Comparison of ENCODE assay signal across 6 fruit fly cellular contexts in genomic region chr2L:7422429-7423283, dm6.
TF ChIP-seq lines count a peak whose summit lies in the region.

No protein-coding gene starts in this region.

- TF ChIP-seq CTCF in whole organism, embryonic (GFP tag; optimal IDR thresholded peaks at IDR 0.05; lab: Kevin White, UChicago) = no peak

TF ChIP-seq in whole organism, 6 proteins besides CTCF, POLR2A, EP300 and RAD21:
- peak; percentile 44 for TF ChIP-seq Dll (optimal IDR thresholded peaks at IDR 0.05; lab: Kevin White, UChicago)
- no peak for TF ChIP-seq CG8478 (optimal IDR thresholded peaks at IDR 0.05; lab: Kevin White, UChicago)
- peak; percentile 92 to 99 for TF ChIP-seq EcR (GFP tag; optimal IDR thresholded peaks at IDR 0.05; lab: Kevin White, UChicago)

TF ChIP-seq in whole organism, adult, 20 proteins besides CTCF, POLR2A, EP300 and RAD21 (continues in another document):
- no peak for TF ChIP-seq Hr96 (GFP tag; optimal IDR thresholded peaks at IDR 0.05; lab: Kevin White, UChicago)
- TF ChIP-seq CG7045 (GFP tag; optimal IDR thresholded peaks at IDR 0.05; lab: Kevin White, UChicago) = no peak
- no peak for TF ChIP-seq CG33017 (tag; optimal IDR thresholded peaks at IDR 0.05; lab: Kevin White, UChicago)
- TF ChIP-seq bab1 (GFP tag; optimal IDR thresholded peaks at IDR 0.05; lab: Kevin White, UChicago) = no peak
- peak; percentile 37 for TF ChIP-seq CG5204 (GFP tag; optimal IDR thresholded peaks at IDR 0.05; lab: Kevin White, UChicago)
- TF ChIP-seq toe (GFP tag; optimal IDR thresholded peaks at IDR 0.05; lab: Kevin White, UChicago) = peak; percentile 1
- no peak for TF ChIP-seq Clk (GFP tag; optimal IDR thresholded peaks at IDR 0.05; lab: Kevin White, UChicago)
- TF ChIP-seq pad (GFP tag; optimal IDR thresholded peaks at IDR 0.05; lab: Kevin White, UChicago) = no peak
- TF ChIP-seq cic (GFP tag; optimal IDR thresholded peaks at IDR 0.05; lab: Kevin White, UChicago) = no peak
- no peak for TF ChIP-seq cnc (optimal IDR thresholded peaks at IDR 0.05; lab: Kevin White, UChicago)
- no peak for TF ChIP-seq Crg-1 (GFP tag; optimal IDR thresholded peaks at IDR 0.05; lab: Kevin White, UChicago)
- no peak for TF ChIP-seq CG12768 (GFP tag; optimal IDR thresholded peaks at IDR 0.05; lab: Kevin White, UChicago)
- no peak for TF ChIP-seq CG11617 (GFP tag; optimal IDR thresholded peaks at IDR 0.05; lab: Kevin White, UChicago)
- no peak for TF ChIP-seq ovo (GFP tag; optimal IDR thresholded peaks at IDR 0.05; lab: Kevin White, UChicago)
- peak; percentile 72 for TF ChIP-seq tj (GFP tag; optimal IDR thresholded peaks at IDR 0.05; lab: Kevin White, UChicago)
- peak; percentile 35 for TF ChIP-seq Mnt (GFP tag; optimal IDR thresholded peaks at IDR 0.05; lab: Kevin White, UChicago)
- TF ChIP-seq kay (GFP tag; lab: Kevin White, UChicago; ENCODE audit: borderline replicate concordance) = peak; percentile 87
- peak; percentile 18 for TF ChIP-seq CG7101 (tag; optimal IDR thresholded peaks at IDR 0.05; lab: Kevin White, UChicago)

TF ChIP-seq in whole organism, embryonic, 481 proteins besides CTCF, POLR2A, EP300 and RAD21 (continues in another document):
- no peak for TF ChIP-seq disco-r (GFP tag; optimal IDR thresholded peaks at IDR 0.05; lab: Kevin White, UChicago)
- 0 out of 2 replicates have a peak, but pooled peaks have one; percentile 8 for TF ChIP-seq ttk (GFP tag; IDR thresholded peaks at IDR 0.05; lab: Robert Waterston, UW)
- TF ChIP-seq Dip2 (GFP tag; IDR thresholded peaks at IDR 0.05; lab: Robert Waterston, UW) = 0 out of 2 replicates have a peak, but pooled peaks have one; percentile 11
- 0 out of 2 replicates have a peak, but pooled peaks have one; percentile 40 for TF ChIP-seq CG42726 (GFP tag; IDR thresholded peaks at IDR 0.05; lab: Robert Waterston, UW; ENCODE audit: partially characterized antibody)
- peak; percentile 3 for TF ChIP-seq CG3407 (GFP tag; optimal IDR thresholded peaks at IDR 0.05; lab: Kevin White, UChicago)
- peak; percentile 34 for TF ChIP-seq CG18262 (tag; optimal IDR thresholded peaks at IDR 0.05; lab: Kevin White, UChicago)
- TF ChIP-seq CG8765 (GFP tag; IDR thresholded peaks at IDR 0.05; lab: Robert Waterston, UW) = no peak
- 0 out of 3 replicates have a peak, but pooled peaks have one; percentile 33 for TF ChIP-seq Opbp (GFP tag; IDR thresholded peaks at IDR 0.05; lab: Robert Waterston, UW; ENCODE audit: partially characterized antibody)
- TF ChIP-seq Nf-YC (tag; optimal IDR thresholded peaks at IDR 0.05; lab: Kevin White, UChicago) = no peak
- TF ChIP-seq nom (GFP tag; optimal IDR thresholded peaks at IDR 0.05; lab: Kevin White, UChicago) = peak; percentile 40
- TF ChIP-seq zfh1 (GFP tag; IDR thresholded peaks at IDR 0.05; lab: Robert Waterston, UW) = 0 out of 3 replicates have a peak, but pooled peaks have one; percentile 48
- peak; percentile 50; the same call in 1 of the 3 replicates for TF ChIP-seq ken (GFP tag; IDR thresholded peaks at IDR 0.05; lab: Robert Waterston, UW)
- peak in 1 of 2 experiments; percentile 80 for TF ChIP-seq eve (GFP tag; optimal IDR thresholded peaks at IDR 0.05; lab: Kevin White, UChicago)
- TF ChIP-seq phol (tag; optimal IDR thresholded peaks at IDR 0.05; lab: Kevin White, UChicago) = peak; percentile 24
- peak; percentile 22 for TF ChIP-seq CG2712 (tag; optimal IDR thresholded peaks at IDR 0.05; lab: Kevin White, UChicago)
- TF ChIP-seq crol (GFP tag; IDR thresholded peaks at IDR 0.05; lab: Robert Waterston, UW) = peak; percentile 97

TF ChIP-seq in whole organism, prepupa, 60 proteins besides CTCF, POLR2A, EP300 and RAD21 (continues in another document):
- TF ChIP-seq OdsH (GFP tag; optimal IDR thresholded peaks at IDR 0.05; lab: Kevin White, UChicago) (peak; percentile 75), Hr4 (GFP tag; optimal IDR thresholded peaks at IDR 0.05; lab: Kevin White, UChicago) (peak; percentile 81), svp (GFP tag; lab: Kevin White, UChicago) (peak; percentile 92), fd85E (GFP tag; optimal IDR thresholded peaks at IDR 0.05; lab: Kevin White, UChicago) (no peak), CG11294 (GFP tag; IDR thresholded peaks at IDR 0.05; lab: Robert Waterston, UW) (no peak), Hr39 (GFP tag; optimal IDR thresholded peaks at IDR 0.05; lab: Kevin White, UChicago) (peak; percentile 82), pdm3 (GFP tag; optimal IDR thresholded peaks at IDR 0.05; lab: Kevin White, UChicago) (peak; percentile 83), CG1621 (tag; optimal IDR thresholded peaks at IDR 0.05; lab: Kevin White, UChicago) (peak; percentile 41), net (GFP tag; optimal IDR thresholded peaks at IDR 0.05; lab: Kevin White, UChicago) (peak; percentile 76), Eip78C (GFP tag; lab: Kevin White, UChicago) (peak; percentile 97), ss (GFP tag; optimal IDR thresholded peaks at IDR 0.05; lab: Kevin White, UChicago) (peak; percentile 43 to 64), Sox15 (GFP tag; optimal IDR thresholded peaks at IDR 0.05; lab: Kevin White, UChicago) (peak; percentile 80), spab (GFP tag; optimal IDR thresholded peaks at IDR 0.05; lab: Kevin White, UChicago) (peak; percentile 72), salr (GFP tag; optimal IDR thresholded peaks at IDR 0.05; lab: Kevin White, UChicago) (peak in 1 of 2 experiments; percentile 91), CG9139 (GFP tag; optimal IDR thresholded peaks at IDR 0.05; lab: Kevin White, UChicago) (peak; percentile 36), cyc (GFP tag; optimal IDR thresholded peaks at IDR 0.05; lab: Kevin White, UChicago) (peak; percentile 69), topi (GFP tag; optimal IDR thresholded peaks at IDR 0.05; lab: Kevin White, UChicago) (peak; percentile 89), CG34406 (GFP tag; optimal IDR thresholded peaks at IDR 0.05; lab: Kevin White, UChicago) (peak; percentile 81), Gug (GFP tag; IDR thresholded peaks at IDR 0.05; lab: Robert Waterston, UW) (peak; percentile 42; the same call in 1 of the 2 replicates)

TF ChIP-seq in whole organism, pupa, 21 proteins besides CTCF, POLR2A, EP300 and RAD21 (continues in another document):
- TF ChIP-seq CG4496 (GFP tag; IDR thresholded peaks at IDR 0.05; lab: Robert Waterston, UW) (peak; percentile 82), CG13204 (GFP tag; optimal IDR thresholded peaks at IDR 0.05; lab: Kevin White, UChicago) (peak; percentile 80), CG34367 (tag; optimal IDR thresholded peaks at IDR 0.05; lab: Kevin White, UChicago) (peak; percentile 68), CG12605 (GFP tag; IDR thresholded peaks at IDR 0.05; lab: Robert Waterston, UW) (peak; percentile 70; the same call in 1 of the 2 replicates), CG10348 (GFP tag; IDR thresholded peaks at IDR 0.05; lab: Robert Waterston, UW) (0 out of 2 replicates have a peak, but pooled peaks have one; percentile 18), D1 (tag; optimal IDR thresholded peaks at IDR 0.05; lab: Kevin White, UChicago) (no peak), CG15710 (tag; optimal IDR thresholded peaks at IDR 0.05; lab: Kevin White, UChicago) (peak; percentile 65), Snoo (tag; optimal IDR thresholded peaks at IDR 0.05; lab: Kevin White, UChicago) (peak; percentile 91), Pif1A (GFP tag; optimal IDR thresholded peaks at IDR 0.05; lab: Kevin White, UChicago) (peak; percentile 63), gl (tag; optimal IDR thresholded peaks at IDR 0.05; lab: Kevin White, UChicago) (no peak), CG9948 (tag; optimal IDR thresholded peaks at IDR 0.05; lab: Kevin White, UChicago) (peak; percentile 67), Pif1B (GFP tag; optimal IDR thresholded peaks at IDR 0.05; lab: Kevin White, UChicago) (peak; percentile 16), Ets98B (GFP tag; IDR thresholded peaks at IDR 0.05; lab: Robert Waterston, UW) (peak; percentile 76), CG14655 (GFP tag; optimal IDR thresholded peaks at IDR 0.05; lab: Kevin White, UChicago) (peak; percentile 84), rn (GFP tag; IDR thresholded peaks at IDR 0.05; lab: Robert Waterston, UW) (0 out of 2 replicates have a peak, but pooled peaks have one; percentile 6), EcR (GFP tag; optimal IDR thresholded peaks at IDR 0.05; lab: Kevin White, UChicago) (peak; percentile 99), CG8301 (tag; optimal IDR thresholded peaks at IDR 0.05; lab: Kevin White, UChicago) (peak; percentile 67), CG17806 (tag; optimal IDR thresholded peaks at IDR 0.05; lab: Kevin White, UChicago) (peak; percentile 64), CG32121 (GFP tag; IDR thresholded peaks at IDR 0.05; lab: Robert Waterston, UW) (peak; percentile 77)

TF ChIP-seq in whole organism, wandering third instar larva, 38 proteins besides CTCF, POLR2A, EP300 and RAD21 (continues in another document):
- TF ChIP-seq Hnf4 (GFP tag; optimal IDR thresholded peaks at IDR 0.05; lab: Kevin White, UChicago) = peak; percentile 66
- peak; percentile 64 for TF ChIP-seq fru (GFP tag; optimal IDR thresholded peaks at IDR 0.05; lab: Kevin White, UChicago)
- no peak for TF ChIP-seq sv (GFP tag; optimal IDR thresholded peaks at IDR 0.05; lab: Kevin White, UChicago)
- no peak for TF ChIP-seq Rel (GFP tag; optimal IDR thresholded peaks at IDR 0.05; lab: Kevin White, UChicago)
- peak; percentile 75 for TF ChIP-seq Rel (tag; optimal IDR thresholded peaks at IDR 0.05; lab: Kevin White, UChicago)
- peak; percentile 69 for TF ChIP-seq ey (GFP tag; optimal IDR thresholded peaks at IDR 0.05; lab: Kevin White, UChicago)
- TF ChIP-seq h (GFP tag; optimal IDR thresholded peaks at IDR 0.05; lab: Kevin White, UChicago) = peak; percentile 41
- TF ChIP-seq HLH106 (tag; optimal IDR thresholded peaks at IDR 0.05; lab: Kevin White, UChicago) = peak; percentile 64
- TF ChIP-seq Sp1 (GFP tag; optimal IDR thresholded peaks at IDR 0.05; lab: Kevin White, UChicago) = peak; percentile 74
- TF ChIP-seq Dfd (GFP tag; optimal IDR thresholded peaks at IDR 0.05; lab: Kevin White, UChicago) = no peak
- peak; percentile 75 for TF ChIP-seq jim (GFP tag; optimal IDR thresholded peaks at IDR 0.05; lab: Kevin White, UChicago)
- no peak for TF ChIP-seq GATAd (GFP tag; optimal IDR thresholded peaks at IDR 0.05; lab: Kevin White, UChicago)
- peak; percentile 52 for TF ChIP-seq Vsx2 (GFP tag; optimal IDR thresholded peaks at IDR 0.05; lab: Kevin White, UChicago; ENCODE audit: partially characterized antibody)
- TF ChIP-seq foxo (GFP tag; optimal IDR thresholded peaks at IDR 0.05; lab: Kevin White, UChicago) = peak in 1 of 2 experiments; percentile 74
- peak; percentile 69 to 73 for TF ChIP-seq dl (GFP tag; optimal IDR thresholded peaks at IDR 0.05; lab: Kevin White, UChicago; ENCODE audit: insufficient read depth in 1 of 2, partially characterized antibody in 2 of 2)
- peak; percentile 77 for TF ChIP-seq woc (GFP tag; optimal IDR thresholded peaks at IDR 0.05; lab: Kevin White, UChicago)
- peak; percentile 92 for TF ChIP-seq Dif (GFP tag; optimal IDR thresholded peaks at IDR 0.05; lab: Kevin White, UChicago; ENCODE audit: partially characterized antibody)
- peak; percentile 11 for TF ChIP-seq CG9705 (GFP tag; optimal IDR thresholded peaks at IDR 0.05; lab: Kevin White, UChicago)
- TF ChIP-seq Hr83 (GFP tag; optimal IDR thresholded peaks at IDR 0.05; lab: Kevin White, UChicago; ENCODE audit: poor library complexity, severe bottlenecking) = peak; percentile 98
- TF ChIP-seq OdsH (GFP tag; optimal IDR thresholded peaks at IDR 0.05; lab: Kevin White, UChicago) = peak; percentile 60
- no peak for TF ChIP-seq Hr78 (GFP tag; optimal IDR thresholded peaks at IDR 0.05; lab: Kevin White, UChicago)
